Fruit fly (Drosophila melanogaster): ENCODE measurements around the gene tai.

dm6 chr2L:9173343-9173742, 6.8 kb downstream of the tai start:
- no peak for TF ChIP-seq EcR (GFP tag; optimal IDR thresholded peaks at IDR 0.05)
- no peak for TF ChIP-seq pan (optimal IDR thresholded peaks at IDR 0.05)
- TF ChIP-seq CG8478 (optimal IDR thresholded peaks at IDR 0.05): no peak
- TF ChIP-seq usp (GFP tag; optimal IDR thresholded peaks at IDR 0.05): no peak

All from whole organism.